Worm (Caenorhabditis elegans) whole organism, young adult: ENCODE measurements around the gene K08H2.3.

Source experiments
- C06A6.2 ChIP-seq: fragments of 200-800 bp; sonication (Bioruptor generic); conservative IDR thresholded peaks from 2 replicates; pipeline ENCODE4 v1.3.6; 2022; ENCODE audit warnings: missing genetic modification characterization, missing compliant biosample characterization
- ZK185.1 ChIP-seq: sonication (generic microtip); optimal IDR thresholded peaks from 2 replicates; lab custom pipeline; 2016; ENCODE audit warnings: mild to moderate bottlenecking, missing genetic modification characterization, missing compliant biosample characterization; ENCODE audit not compliant: poor library complexity, severe bottlenecking
- ceh-100 ChIP-seq: fragments of 200-800 bp; sonication (Bioruptor generic); IDR thresholded peaks from 2 replicates; pipeline ENCODE4 v1.3.6; 2022; ENCODE audit warnings: missing genetic modification reagents, missing genetic modification characterization, missing compliant biosample characterization
- ekl-4 ChIP-seq: fragments of 200-800 bp; sonication (Bioruptor generic); IDR thresholded peaks from 2 replicates; pipeline ENCODE4 v1.3.6; 2022; ENCODE audit warnings: missing genetic modification reagents, missing genetic modification characterization, missing compliant biosample characterization
- hmg-20 ChIP-seq: fragments of 200-800 bp; sonication (Bioruptor generic); IDR thresholded peaks from 2 replicates; pipeline ENCODE4 v1.3.6; 2022; ENCODE audit warnings: missing genetic modification reagents, missing genetic modification characterization, missing compliant biosample characterization
- rec-8 ChIP-seq, 2 experiments: sonication (generic microtip); optimal IDR thresholded peaks; 2 replicates each; lab custom pipeline; 2016; ENCODE audit warnings: mild to moderate bottlenecking in 2 of 2, missing genetic modification characterization in 2 of 2, missing genetic modification reagents in 2 of 2, missing genotype in 2 of 2, missing biosample characterization in 1 of 2, missing compliant biosample characterization in 1 of 2, moderate library complexity in 1 of 2
- sea-2 ChIP-seq: fragments of 200-800 bp; sonication (Bioruptor generic); IDR thresholded peaks from 2 replicates; pipeline ENCODE4 v1.3.6; 2022; ENCODE audit warnings: missing genetic modification characterization, missing compliant biosample characterization
- unc-130 ChIP-seq: sonication (generic microtip); optimal IDR thresholded peaks from 2 replicates; lab custom pipeline; 2016; ENCODE audit warnings: missing genetic modification reagents, missing genetic modification characterization, missing compliant biosample characterization
- ztf-22 ChIP-seq: fragments of 200-800 bp; sonication (Bioruptor generic); optimal IDR thresholded peaks from 2 replicates; lab custom pipeline; 2018; ENCODE audit warnings: mild to moderate bottlenecking, missing genetic modification characterization, moderate library complexity, missing compliant biosample characterization

ce11 chrX:13206011-13206410, 31.2 kb upstream of the K08H2.3 start:
- no peak for TF ChIP-seq ztf-22 (GFP tag; lab: Kevin White, UChicago)
- TF ChIP-seq sea-2 = no peak
- TF ChIP-seq C06A6.2 (GFP tag; lab: Robert Waterston, UW) = no peak
- TF ChIP-seq unc-130 (GFP tag; lab: Kevin White, UChicago) = no peak
- no peak for TF ChIP-seq rec-8 (tag; optimal IDR thresholded peaks at IDR 0.05; lab: Kevin White, UChicago)
- no peak for TF ChIP-seq ZK185.1
- TF ChIP-seq ceh-100 (GFP tag; lab: Robert Waterston, UW) = no peak
- TF ChIP-seq hmg-20 (GFP tag; lab: Robert Waterston, UW) = no peak
- TF ChIP-seq ekl-4 (GFP tag; lab: Robert Waterston, UW) = no peak
